Fruit fly (Drosophila melanogaster) whole organism, embryonic: ENCODE data around the gene Rad9.

Experiments used
- Atf3 ChIP-seq: fragments of 200-800 bp; sonication (Bioruptor generic); optimal IDR thresholded peaks from 3 replicates; lab custom pipeline; 2016; ENCODE audit warnings: missing biosample characterization, missing genetic modification characterization
- Bteb2 ChIP-seq: fragments of 200-800 bp; sonication (Bioruptor generic); optimal IDR thresholded peaks from 2 replicates; lab custom pipeline; 2016; ENCODE audit warnings: missing biosample characterization, missing genetic modification characterization
- C15 ChIP-seq: fragments of 200-800 bp; sonication (Bioruptor generic); IDR thresholded peaks from 3 replicates; pipeline ENCODE4 v1.3.6; 2022; ENCODE audit warnings: missing biosample characterization, missing genetic modification characterization
- CG11247 ChIP-seq: fragments of 200-800 bp; sonication (Bioruptor generic); IDR thresholded peaks from 2 replicates; pipeline ENCODE4 v1.3.6; 2022; ENCODE audit warnings: missing biosample characterization, missing genetic modification characterization
- CG11398 ChIP-seq: fragments of 200-800 bp; sonication (Bioruptor generic); optimal IDR thresholded peaks from 2 replicates; lab custom pipeline; 2016; ENCODE audit warnings: missing biosample characterization, missing genetic modification characterization
- CG11723 ChIP-seq: fragments of 200-800 bp; sonication (Bioruptor generic); optimal IDR thresholded peaks from 2 replicates; lab custom pipeline; 2017; ENCODE audit warnings: missing biosample characterization, mild to moderate bottlenecking, missing genetic modification characterization
- CG12659 ChIP-seq: fragments of 200-800 bp; sonication (Bioruptor generic); optimal IDR thresholded peaks from 3 replicates; lab custom pipeline; 2017; ENCODE audit warnings: mild to moderate bottlenecking, missing biosample characterization, missing genetic modification reagents, missing genetic modification characterization
- CG14050 ChIP-seq: fragments of 200-800 bp; sonication (Bioruptor generic); IDR thresholded peaks from 3 replicates; pipeline ENCODE4 v1.3.6; 2022; ENCODE audit warnings: missing biosample characterization, missing genetic modification characterization
- CG14667 ChIP-seq: fragments of 200-800 bp; sonication (Bioruptor generic); IDR thresholded peaks from 2 replicates; pipeline ENCODE4 v1.3.6; 2022; ENCODE audit warnings: missing biosample characterization, missing genetic modification characterization
- CG16779 ChIP-seq: fragments of 200-800 bp; sonication (Bioruptor generic); IDR thresholded peaks from 2 replicates; pipeline ENCODE4 v1.3.6; 2022; ENCODE audit warnings: missing biosample characterization, missing genetic modification characterization
- CG17328 ChIP-seq: fragments of 200-800 bp; sonication (Bioruptor generic); IDR thresholded peaks from 2 replicates; pipeline ENCODE4 v1.3.6; 2022; ENCODE audit warnings: missing biosample characterization, missing genetic modification characterization
- CG17385 ChIP-seq: fragments of 200-800 bp; sonication (Bioruptor generic); optimal IDR thresholded peaks from 3 replicates; lab custom pipeline; 2018; ENCODE audit warnings: missing biosample characterization, mild to moderate bottlenecking, missing genetic modification characterization
- CG2199 ChIP-seq: fragments of 200-800 bp; sonication (Bioruptor generic); IDR thresholded peaks from 3 replicates; pipeline ENCODE4 v1.3.6; 2022; ENCODE audit warnings: missing biosample characterization, missing genetic modification characterization
- CG31388 ChIP-seq: fragments of 200-800 bp; sonication (Bioruptor generic); optimal IDR thresholded peaks from 2 replicates; lab custom pipeline; 2016; ENCODE audit warnings: missing biosample characterization, missing genetic modification characterization
- CG42726 ChIP-seq: fragments of 200-800 bp; sonication (Bioruptor generic); IDR thresholded peaks from 2 replicates; pipeline ENCODE4 v1.3.6; 2022; ENCODE audit warnings: missing biosample characterization, missing genetic modification characterization; ENCODE audit not compliant: partially characterized antibody
- CG6813 ChIP-seq: fragments of 200-800 bp; sonication (Bioruptor generic); optimal IDR thresholded peaks from 2 replicates; lab custom pipeline; 2017; ENCODE audit warnings: missing biosample characterization, missing genetic modification characterization, mild to moderate bottlenecking, moderate library complexity, missing genetic modification reagents
- CG9215 ChIP-seq: fragments of 200-800 bp; sonication (Bioruptor generic); IDR thresholded peaks from 2 replicates; pipeline ENCODE4 v1.3.6; 2022; ENCODE audit warnings: missing biosample characterization, missing genetic modification characterization
- CG9437 ChIP-seq: fragments of 200-800 bp; sonication (Bioruptor generic); optimal IDR thresholded peaks from 2 replicates; lab custom pipeline; 2018; ENCODE audit warnings: missing biosample characterization, mild to moderate bottlenecking, missing genetic modification characterization
- Chrac-16 ChIP-seq: fragments of 200-800 bp; sonication (Bioruptor generic); optimal IDR thresholded peaks from 3 replicates; lab custom pipeline; 2016; ENCODE audit warnings: missing biosample characterization, missing genetic modification characterization
- Dbx ChIP-seq: fragments of 200-800 bp; sonication (Bioruptor generic); IDR thresholded peaks from 3 replicates; pipeline ENCODE4 v1.3.6; 2022; ENCODE audit warnings: missing biosample characterization, missing genetic modification characterization
- Doc3 ChIP-seq: fragments of 200-800 bp; sonication (Bioruptor generic); IDR thresholded peaks from 3 replicates; pipeline ENCODE4 v1.3.6; 2022; ENCODE audit warnings: missing biosample characterization, missing genetic modification characterization; ENCODE audit not compliant: partially characterized antibody
- GATAe ChIP-seq: fragments of 200-800 bp; sonication (Bioruptor generic); conservative IDR thresholded peaks from 2 replicates; pipeline ENCODE4 v1.3.6; 2022; ENCODE audit warnings: missing biosample characterization, missing genetic modification characterization
- Jarid2 ChIP-seq: fragments of 200-800 bp; sonication (Bioruptor generic); optimal IDR thresholded peaks from 3 replicates; lab custom pipeline; 2017; ENCODE audit warnings: mild to moderate bottlenecking, missing biosample characterization, missing genetic modification reagents, missing genetic modification characterization
- Lpt ChIP-seq: fragments of >200 bp; optimal IDR thresholded peaks from 2 replicates; lab custom pipeline; 2018; ENCODE audit warnings: missing biosample characterization, missing genetic modification characterization
- MESR4 ChIP-seq: fragments of 200-800 bp; sonication (Bioruptor generic); optimal IDR thresholded peaks from 2 replicates; lab custom pipeline; 2018; ENCODE audit warnings: missing biosample characterization, mild to moderate bottlenecking, missing genetic modification characterization, moderate library complexity
- Max ChIP-seq: fragments of 200-800 bp; sonication (Bioruptor generic); optimal IDR thresholded peaks from 2 replicates; lab custom pipeline; 2016; ENCODE audit warnings: missing biosample characterization, mild to moderate bottlenecking, missing genetic modification characterization
- Med ChIP-seq: fragments of 200-800 bp; sonication (Bioruptor generic); peaks from one replicate; lab custom pipeline; 2016; ENCODE audit warnings: missing biosample characterization, missing genetic modification characterization, mild to moderate bottlenecking, inconsistent platforms, moderate library complexity
- Neu2 ChIP-seq: fragments of 200-800 bp; sonication (Bioruptor generic); optimal IDR thresholded peaks from 3 replicates; lab custom pipeline; 2016; ENCODE audit warnings: missing biosample characterization, missing genetic modification characterization, borderline replicate concordance
- Nf-YA ChIP-seq: fragments of 200-800 bp; sonication (Bioruptor generic); IDR thresholded peaks from 2 replicates; pipeline ENCODE4 v1.3.6; 2022; ENCODE audit warnings: missing biosample characterization, missing genetic modification characterization
- Scr ChIP-seq: fragments of 200-800 bp; sonication (Bioruptor generic); IDR thresholded peaks from 2 replicates; pipeline ENCODE4 v1.3.6; 2022; ENCODE audit warnings: missing biosample characterization, missing genetic modification characterization; ENCODE audit not compliant: partially characterized antibody
- Side ChIP-seq: fragments of 200-800 bp; sonication (Bioruptor generic); optimal IDR thresholded peaks from 2 replicates; lab custom pipeline; 2016; ENCODE audit warnings: missing biosample characterization, missing genetic modification characterization
- Ssrp ChIP-seq: fragments of 200-800 bp; sonication (Bioruptor generic); optimal IDR thresholded peaks from 2 replicates; lab custom pipeline; 2018; ENCODE audit warnings: missing biosample characterization, mild to moderate bottlenecking, missing genetic modification characterization, moderate library complexity
- TFAM ChIP-seq: fragments of 200-800 bp; sonication (Bioruptor generic); optimal IDR thresholded peaks from 2 replicates; lab custom pipeline; 2017; ENCODE audit warnings: missing biosample characterization, missing genetic modification characterization, inconsistent platforms
- amos ChIP-seq: fragments of 200-800 bp; sonication (Bioruptor generic); IDR thresholded peaks from 2 replicates; pipeline ENCODE4 v1.3.6; 2022; ENCODE audit warnings: missing biosample characterization, missing genetic modification characterization; ENCODE audit not compliant: partially characterized antibody
- ash1 ChIP-seq: fragments of 200-800 bp; sonication (Bioruptor generic); optimal IDR thresholded peaks from 2 replicates; lab custom pipeline; 2018; ENCODE audit warnings: missing biosample characterization, mild to moderate bottlenecking, missing genetic modification characterization
- bbx ChIP-seq: fragments of 200-800 bp; sonication (Bioruptor generic); IDR thresholded peaks from 2 replicates; pipeline ENCODE4 v1.3.6; 2022; ENCODE audit warnings: missing biosample characterization, missing genetic modification characterization; ENCODE audit not compliant: partially characterized antibody
- chn ChIP-seq: fragments of 200-800 bp; sonication (Bioruptor generic); optimal IDR thresholded peaks from 2 replicates; lab custom pipeline; 2016; ENCODE audit warnings: missing biosample characterization, missing genetic modification characterization
- crol ChIP-seq: fragments of 200-800 bp; sonication (Bioruptor generic); IDR thresholded peaks from 2 replicates; pipeline ENCODE4 v1.3.6; 2022; ENCODE audit warnings: missing biosample characterization, missing genetic modification characterization
- dm ChIP-seq: fragments of 200-800 bp; sonication (Bioruptor generic); optimal IDR thresholded peaks from 3 replicates; lab custom pipeline; 2016; ENCODE audit warnings: missing biosample characterization, missing genetic modification characterization
- emc ChIP-seq: fragments of 200-800 bp; sonication (Bioruptor generic); optimal IDR thresholded peaks from 2 replicates; lab custom pipeline; 2016; ENCODE audit warnings: missing biosample characterization, missing genetic modification characterization
- fd3F ChIP-seq: fragments of 200-800 bp; sonication (Bioruptor generic); optimal IDR thresholded peaks from 2 replicates; lab custom pipeline; 2018; ENCODE audit warnings: missing biosample characterization, mild to moderate bottlenecking, missing genetic modification characterization, moderate library complexity
- grn ChIP-seq: fragments of 200-800 bp; sonication (Bioruptor generic); optimal IDR thresholded peaks from 3 replicates; lab custom pipeline; 2017; ENCODE audit warnings: missing biosample characterization, missing genetic modification characterization
- jigr1 ChIP-seq: fragments of 200-800 bp; sonication (Bioruptor generic); IDR thresholded peaks from 3 replicates; pipeline ENCODE4 v1.3.6; 2022; ENCODE audit warnings: missing biosample characterization, missing genetic modification characterization
- lov ChIP-seq, 2 experiments: fragments of 200-800 bp in 1 of 2; fragments of >200 bp in 1 of 2; sonication (Bioruptor generic) in 1 of 2; IDR thresholded peaks in 1 of 2; optimal IDR thresholded peaks in 1 of 2; 2 replicates in 1 of 2; 3 replicates in 1 of 2; pipeline versions ENCODE4 v1.3.6 to Lab custom; 2017 to 2022; ENCODE audit warnings: missing biosample characterization in 1 of 2, missing genetic modification characterization in 1 of 2
- nmo ChIP-seq: fragments of 200-800 bp; sonication (Bioruptor generic); optimal IDR thresholded peaks from 2 replicates; lab custom pipeline; 2018; ENCODE audit warnings: missing biosample characterization, mild to moderate bottlenecking, missing genetic modification characterization, moderate library complexity
- pfk ChIP-seq: fragments of 200-800 bp; sonication (Bioruptor generic); optimal IDR thresholded peaks from 2 replicates; lab custom pipeline; 2018; ENCODE audit warnings: missing biosample characterization, mild to moderate bottlenecking, missing genetic modification characterization, moderate library complexity
- run ChIP-seq: fragments of 200-800 bp; sonication (Bioruptor generic); optimal IDR thresholded peaks from 3 replicates; lab custom pipeline; 2018; ENCODE audit warnings: missing biosample characterization, mild to moderate bottlenecking, missing genetic modification characterization
- stwl ChIP-seq: fragments of 200-800 bp; sonication (Bioruptor generic); optimal IDR thresholded peaks from 3 replicates; lab custom pipeline; 2018; ENCODE audit warnings: missing biosample characterization, mild to moderate bottlenecking, missing genetic modification characterization, moderate library complexity
- sug ChIP-seq: fragments of 200-800 bp; optimal IDR thresholded peaks from 2 replicates; lab custom pipeline; 2019; ENCODE audit warnings: missing biosample characterization, mild to moderate bottlenecking, missing genetic modification characterization, moderate library complexity
- tgo ChIP-seq: fragments of 200-800 bp; sonication (Bioruptor generic); IDR thresholded peaks from 3 replicates; pipeline ENCODE4 v1.3.6; 2022; ENCODE audit warnings: missing biosample characterization, missing genetic modification characterization
- trem ChIP-seq: fragments of 200-800 bp; optimal IDR thresholded peaks from 3 replicates; lab custom pipeline; 2019; ENCODE audit warnings: missing biosample characterization, mild to moderate bottlenecking, missing genetic modification characterization, moderate library complexity
- yki ChIP-seq: fragments of >200 bp; optimal IDR thresholded peaks from 3 replicates; lab custom pipeline; 2018

The Rad9 gene

dm6 chr3L:18901411-18901810 lies 29.1 kb upstream of the Rad9 start, which contains the start of the genes arx and CG6843:
TSS of gene arx (minus strand) at chr3L:18901554.
TSS of gene CG6843 (plus strand) at chr3L:18901594.
- TF ChIP-seq chn (GFP tag; lab: Kevin White, UChicago), result no peak
- no peak for TF ChIP-seq CG11723
- no peak for TF ChIP-seq dm (GFP tag; lab: Kevin White, UChicago)
- no peak for TF ChIP-seq lov (optimal IDR thresholded peaks at IDR 0.05; lab: Kevin White, UChicago)
- no peak for TF ChIP-seq lov (GFP tag; IDR thresholded peaks at IDR 0.05; lab: Robert Waterston, UW)
- TF ChIP-seq fd3F (GFP tag; lab: Kevin White, UChicago), result no peak
- peak; percentile 72 for TF ChIP-seq CG12659 (GFP tag; lab: Kevin White, UChicago)
- no peak for TF ChIP-seq C15
- no peak for TF ChIP-seq jigr1 (GFP tag; lab: Robert Waterston, UW)
- no peak for TF ChIP-seq emc
- no peak for TF ChIP-seq pfk (GFP tag; lab: Kevin White, UChicago)
- no peak for TF ChIP-seq yki (lab: Kevin White, UChicago)
- TF ChIP-seq Chrac-16 (GFP tag; lab: Kevin White, UChicago), result no peak
- no peak for TF ChIP-seq Side (GFP tag; lab: Kevin White, UChicago)
- TF ChIP-seq Dbx (GFP tag; lab: Robert Waterston, UW), result no peak
- no peak for TF ChIP-seq Atf3 (GFP tag; lab: Kevin White, UChicago)
- no peak for TF ChIP-seq CG17328 (GFP tag; lab: Robert Waterston, UW)
- TF ChIP-seq nmo (GFP tag; lab: Kevin White, UChicago), result peak; percentile 16
- no peak for TF ChIP-seq CG14050 (GFP tag; lab: Robert Waterston, UW)
- no peak for TF ChIP-seq grn
- TF ChIP-seq bbx (GFP tag; lab: Robert Waterston, UW), result peak; percentile 92
- TF ChIP-seq CG9437 (GFP tag; lab: Kevin White, UChicago), result no peak
- TF ChIP-seq Jarid2, result no peak
- peak; percentile 70 for TF ChIP-seq trem (tag; lab: Kevin White, UChicago)
- no peak for TF ChIP-seq run
- peak; percentile 96 for TF ChIP-seq amos
- TF ChIP-seq CG16779 (GFP tag; lab: Robert Waterston, UW), result no peak
- peak; percentile 87 for TF ChIP-seq stwl
- TF ChIP-seq Lpt (GFP tag; lab: Kevin White, UChicago), result no peak
- peak; percentile 83 for TF ChIP-seq MESR4
- TF ChIP-seq CG17385, result no peak
- peak; percentile 92 for TF ChIP-seq Scr (GFP tag; lab: Robert Waterston, UW)
- TF ChIP-seq CG14667 (GFP tag; lab: Robert Waterston, UW), result no peak
- peak; percentile 13; the same call in 1 of the 3 replicates for TF ChIP-seq CG2199 (GFP tag; lab: Robert Waterston, UW)
- no peak for TF ChIP-seq CG11398
- no peak for TF ChIP-seq CG31388 (GFP tag; lab: Kevin White, UChicago)
- no peak for TF ChIP-seq ash1 (GFP tag; lab: Kevin White, UChicago)
- no peak for TF ChIP-seq Bteb2 (GFP tag; lab: Kevin White, UChicago)
- no peak for TF ChIP-seq crol (GFP tag; lab: Robert Waterston, UW)
- no peak for TF ChIP-seq Neu2 (GFP tag; lab: Kevin White, UChicago)
- no peak for TF ChIP-seq Ssrp (tag; lab: Kevin White, UChicago)
- no peak for TF ChIP-seq TFAM
- TF ChIP-seq CG42726 (GFP tag; lab: Robert Waterston, UW), result peak; percentile 80; the same call in 1 of the 2 replicates
- TF ChIP-seq Med (GFP tag; lab: Kevin White, UChicago), result peak; percentile 74
- TF ChIP-seq CG6813 (GFP tag; lab: Kevin White, UChicago), result no peak
- no peak for TF ChIP-seq CG9215 (GFP tag; lab: Robert Waterston, UW)
- no peak for TF ChIP-seq sug
- no peak for TF ChIP-seq tgo
- TF ChIP-seq Doc3, result peak; percentile 87
- TF ChIP-seq GATAe, result no peak
- TF ChIP-seq CG11247 (GFP tag; lab: Robert Waterston, UW), result no peak
- TF ChIP-seq Max, result no peak
- TF ChIP-seq Nf-YA, result no peak
